Fruit fly (Drosophila melanogaster): ENCODE data around the gene hng2.

Gene hng2

dm6 chr3R:8806638-8807037 is 516 bp downstream of the hng2 start:
- TF ChIP-seq Dfd (GFP tag; optimal IDR thresholded peaks at IDR 0.05) = no peak
- no peak for TF ChIP-seq dl (GFP tag; optimal IDR thresholded peaks at IDR 0.05; ENCODE audit: insufficient read depth in 1 of 2, partially characterized antibody in 2 of 2)
- no peak for TF ChIP-seq Vsx2 (GFP tag; optimal IDR thresholded peaks at IDR 0.05; ENCODE audit: partially characterized antibody)
- no peak for TF ChIP-seq lola (GFP tag; optimal IDR thresholded peaks at IDR 0.05)
- no peak for TF ChIP-seq Myc (optimal IDR thresholded peaks at IDR 0.05)
- TF ChIP-seq dsf (GFP tag; optimal IDR thresholded peaks at IDR 0.05; ENCODE audit: borderline replicate concordance) = no peak
- no peak for TF ChIP-seq pan (optimal IDR thresholded peaks at IDR 0.05)
- TF ChIP-seq GATAd (GFP tag; optimal IDR thresholded peaks at IDR 0.05) = no peak
- TF ChIP-seq CrebA (GFP tag; optimal IDR thresholded peaks at IDR 0.05; ENCODE audit: borderline replicate concordance) = no peak
- TF ChIP-seq Dif (GFP tag; optimal IDR thresholded peaks at IDR 0.05; ENCODE audit: partially characterized antibody) = no peak
- no peak for TF ChIP-seq ey (GFP tag; optimal IDR thresholded peaks at IDR 0.05)
- no peak for TF ChIP-seq Hr83 (GFP tag; optimal IDR thresholded peaks at IDR 0.05; ENCODE audit: poor library complexity, severe bottlenecking)
- no peak for TF ChIP-seq rgr (GFP tag; optimal IDR thresholded peaks at IDR 0.05)
- TF ChIP-seq Hr78 (GFP tag; optimal IDR thresholded peaks at IDR 0.05) = no peak
- no peak for TF ChIP-seq Rel (GFP tag; optimal IDR thresholded peaks at IDR 0.05)
- TF ChIP-seq Rel (tag; optimal IDR thresholded peaks at IDR 0.05) = no peak
- TF ChIP-seq CG9705 (GFP tag; optimal IDR thresholded peaks at IDR 0.05) = no peak
- TF ChIP-seq br (GFP tag; optimal IDR thresholded peaks at IDR 0.05) = no peak
- no peak for TF ChIP-seq dmrt93B (GFP tag; optimal IDR thresholded peaks at IDR 0.05)

- TF ChIP-seq OdsH (GFP tag; optimal IDR thresholded peaks at IDR 0.05) = no peak
- no peak for TF ChIP-seq h (GFP tag; optimal IDR thresholded peaks at IDR 0.05)
Measured at dm6 chr3R:8807048-8807447, 926 bp downstream of the hng2 start.

dm6 chr3R:8807831-8808517 is 1.9 kb downstream of the hng2 start:
- TF ChIP-seq Mio (GFP tag; optimal IDR thresholded peaks at IDR 0.05) (no peak), Dfd (GFP tag; optimal IDR thresholded peaks at IDR 0.05) (no peak), tai (GFP tag; optimal IDR thresholded peaks at IDR 0.05) (no peak), woc (GFP tag; optimal IDR thresholded peaks at IDR 0.05) (peak; percentile 46), Dif (GFP tag; optimal IDR thresholded peaks at IDR 0.05; ENCODE audit: partially characterized antibody) (peak; percentile 66), psq (GFP tag; optimal IDR thresholded peaks at IDR 0.05) (no peak), CrebA (GFP tag; optimal IDR thresholded peaks at IDR 0.05; ENCODE audit: borderline replicate concordance) (no peak), Abd-B (GFP tag; optimal IDR thresholded peaks at IDR 0.05) (no peak), pan (optimal IDR thresholded peaks at IDR 0.05) (no peak), dmrt93B (GFP tag; optimal IDR thresholded peaks at IDR 0.05) (no peak), jim (GFP tag; optimal IDR thresholded peaks at IDR 0.05) (no peak), brk (GFP tag; optimal IDR thresholded peaks at IDR 0.05) (peak; percentile 5), dl (GFP tag; optimal IDR thresholded peaks at IDR 0.05; ENCODE audit: insufficient read depth in 1 of 2, partially characterized antibody in 2 of 2) (no peak), Rel (GFP tag; optimal IDR thresholded peaks at IDR 0.05) (no peak), Rel (tag; optimal IDR thresholded peaks at IDR 0.05) (peak; percentile 87), ey (GFP tag; optimal IDR thresholded peaks at IDR 0.05) (peak; percentile 26), fru (GFP tag; optimal IDR thresholded peaks at IDR 0.05) (no peak), usp (GFP tag; optimal IDR thresholded peaks at IDR 0.05) (no peak), HLH106 (tag; optimal IDR thresholded peaks at IDR 0.05) (no peak), dsf (GFP tag; optimal IDR thresholded peaks at IDR 0.05; ENCODE audit: borderline replicate concordance) (no peak), Hnf4 (GFP tag; optimal IDR thresholded peaks at IDR 0.05) (peak; percentile 11), Vsx2 (GFP tag; optimal IDR thresholded peaks at IDR 0.05; ENCODE audit: partially characterized antibody) (no peak), br (GFP tag; optimal IDR thresholded peaks at IDR 0.05) (no peak), Hr83 (GFP tag; optimal IDR thresholded peaks at IDR 0.05; ENCODE audit: poor library complexity, severe bottlenecking) (no peak)

dm6 chr3R:8808518-8808921 is 2.4 kb downstream of the hng2 start:
- TF ChIP-seq woc (GFP tag; optimal IDR thresholded peaks at IDR 0.05) (peak; percentile 52), Dfd (GFP tag; optimal IDR thresholded peaks at IDR 0.05) (no peak), sage (GFP tag; optimal IDR thresholded peaks at IDR 0.05) (peak; percentile 12), br (GFP tag; optimal IDR thresholded peaks at IDR 0.05) (peak; percentile 29), jim (GFP tag; optimal IDR thresholded peaks at IDR 0.05) (no peak), HLH106 (tag; optimal IDR thresholded peaks at IDR 0.05) (peak; percentile 63), Abd-B (GFP tag; optimal IDR thresholded peaks at IDR 0.05) (no peak), Sp1 (GFP tag; optimal IDR thresholded peaks at IDR 0.05) (peak; percentile 73), ey (GFP tag; optimal IDR thresholded peaks at IDR 0.05) (peak; percentile 57), lola (GFP tag; optimal IDR thresholded peaks at IDR 0.05) (no peak), pan (optimal IDR thresholded peaks at IDR 0.05) (no peak), Vsx2 (GFP tag; optimal IDR thresholded peaks at IDR 0.05; ENCODE audit: partially characterized antibody) (no peak), usp (GFP tag; optimal IDR thresholded peaks at IDR 0.05) (no peak), fru (GFP tag; optimal IDR thresholded peaks at IDR 0.05) (peak; percentile 69), Mio (GFP tag; optimal IDR thresholded peaks at IDR 0.05) (no peak), CG32264 (GFP tag; optimal IDR thresholded peaks at IDR 0.05) (no peak), rgr (GFP tag; optimal IDR thresholded peaks at IDR 0.05) (peak; percentile 72), N (GFP tag; optimal IDR thresholded peaks at IDR 0.05) (no peak), Hr78 (GFP tag; optimal IDR thresholded peaks at IDR 0.05) (no peak), h (GFP tag; optimal IDR thresholded peaks at IDR 0.05) (peak; percentile 63), Myc (optimal IDR thresholded peaks at IDR 0.05) (no peak), dl (GFP tag; optimal IDR thresholded peaks at IDR 0.05; ENCODE audit: insufficient read depth in 1 of 2, partially characterized antibody in 2 of 2) (no peak), foxo (GFP tag; optimal IDR thresholded peaks at IDR 0.05) (peak in 1 of 2 experiments; percentile 72), GATAd (GFP tag; optimal IDR thresholded peaks at IDR 0.05) (no peak), Jra (GFP tag; optimal IDR thresholded peaks at IDR 0.05) (peak; percentile 24), brk (GFP tag; optimal IDR thresholded peaks at IDR 0.05) (peak; percentile 70), tai (GFP tag; optimal IDR thresholded peaks at IDR 0.05) (no peak), CrebA (GFP tag; optimal IDR thresholded peaks at IDR 0.05; ENCODE audit: borderline replicate concordance) (no peak), psq (GFP tag; optimal IDR thresholded peaks at IDR 0.05) (peak; percentile 16), Dif (GFP tag; optimal IDR thresholded peaks at IDR 0.05; ENCODE audit: partially characterized antibody) (no peak)
